Fruit fly (Drosophila melanogaster) whole organism, embryonic: ENCODE data around the gene CG17819.

ENCODE experiments used
- Atf-2 ChIP-seq: fragments of 200-800 bp; sonication (Bioruptor generic); optimal IDR thresholded peaks from 2 replicates; lab custom pipeline; 2016; ENCODE audit warnings: missing biosample characterization, missing genetic modification characterization
- Awh ChIP-seq: fragments of 200-800 bp; sonication (Bioruptor generic); IDR thresholded peaks from 2 replicates; pipeline ENCODE4, ENCODE4 v1.3.6; 2022; ENCODE audit warnings: missing biosample characterization, missing genetic modification characterization
- CG10543 ChIP-seq: fragments of 200-800 bp; sonication (Bioruptor generic); optimal IDR thresholded peaks from 3 replicates; lab custom pipeline; 2017; ENCODE audit warnings: missing biosample characterization, mild to moderate bottlenecking, missing genetic modification characterization, moderate library complexity
- CG11504 ChIP-seq: fragments of 200-800 bp; sonication (Bioruptor generic); optimal IDR thresholded peaks from 3 replicates; lab custom pipeline; 2019; ENCODE audit warnings: missing biosample characterization, mild to moderate bottlenecking, missing genetic modification characterization, moderate library complexity
- CG11723 ChIP-seq: fragments of 200-800 bp; sonication (Bioruptor generic); optimal IDR thresholded peaks from 2 replicates; lab custom pipeline; 2017; ENCODE audit warnings: missing biosample characterization, mild to moderate bottlenecking, missing genetic modification characterization
- CG12391 ChIP-seq: fragments of 200-800 bp; sonication (Bioruptor generic); optimal IDR thresholded peaks from 3 replicates; lab custom pipeline; 2018; ENCODE audit warnings: missing biosample characterization, mild to moderate bottlenecking, missing genetic modification characterization, moderate library complexity
- CG13287 ChIP-seq: fragments of 200-800 bp; sonication (Bioruptor generic); IDR thresholded peaks from 2 replicates; pipeline ENCODE4 v1.3.6; 2022; ENCODE audit warnings: missing biosample characterization, missing genetic modification characterization; ENCODE audit not compliant: partially characterized antibody
- CG14710 ChIP-seq: fragments of 200-800 bp; sonication (Bioruptor generic); optimal IDR thresholded peaks from 3 replicates; lab custom pipeline; 2019; ENCODE audit warnings: missing biosample characterization, mild to moderate bottlenecking, missing genetic modification characterization, moderate library complexity
- CG1529 ChIP-seq: fragments of 200-800 bp; sonication (Bioruptor generic); optimal IDR thresholded peaks from 3 replicates; lab custom pipeline; 2018; ENCODE audit warnings: missing biosample characterization, missing genetic modification characterization
- CG1602 ChIP-seq: fragments of 200-800 bp; sonication (Bioruptor generic); optimal IDR thresholded peaks from 3 replicates; lab custom pipeline; 2016; ENCODE audit warnings: missing biosample characterization, missing genetic modification characterization
- CG17612 ChIP-seq: fragments of 200-800 bp; sonication (Bioruptor generic); IDR thresholded peaks from 2 replicates; pipeline ENCODE4 v1.3.6; 2022; ENCODE audit warnings: missing biosample characterization, missing genetic modification characterization
- CG1792 ChIP-seq: fragments of 200-800 bp; sonication (Bioruptor generic); optimal IDR thresholded peaks from 2 replicates; lab custom pipeline; 2016; ENCODE audit warnings: missing biosample characterization, missing genetic modification characterization
- CG18262 ChIP-seq: fragments of 200-800 bp; optimal IDR thresholded peaks from 3 replicates; lab custom pipeline; 2019; ENCODE audit warnings: missing biosample characterization, mild to moderate bottlenecking, missing genetic modification characterization, moderate library complexity
- CG18476 ChIP-seq: fragments of 200-800 bp; sonication (Bioruptor generic); optimal IDR thresholded peaks from 2 replicates; lab custom pipeline; 2016; ENCODE audit warnings: missing biosample characterization, mild to moderate bottlenecking, missing genetic modification characterization
- CG2129 ChIP-seq: fragments of 200-800 bp; sonication (Bioruptor generic); IDR thresholded peaks from 2 replicates; pipeline ENCODE4 v1.3.6; 2022; ENCODE audit warnings: missing biosample characterization, missing genetic modification characterization; ENCODE audit not compliant: partially characterized antibody
- CG2712 ChIP-seq: fragments of 200-800 bp; optimal IDR thresholded peaks from 3 replicates; lab custom pipeline; 2019; ENCODE audit warnings: missing biosample characterization, mild to moderate bottlenecking, missing genetic modification characterization, moderate library complexity
- CG32772 ChIP-seq: fragments of 200-800 bp; sonication (Bioruptor generic); IDR thresholded peaks from 2 replicates; pipeline ENCODE4 v1.3.6; 2022; ENCODE audit warnings: missing biosample characterization, missing genetic modification characterization
- CG3281 ChIP-seq: fragments of 200-800 bp; sonication (Bioruptor generic); optimal IDR thresholded peaks from 3 replicates; lab custom pipeline; 2017; ENCODE audit warnings: missing biosample characterization, mild to moderate bottlenecking, missing genetic modification characterization
- CG3847 ChIP-seq: fragments of 200-800 bp; sonication (Bioruptor generic); IDR thresholded peaks from 2 replicates; pipeline ENCODE4 v1.3.6; 2022; ENCODE audit warnings: missing biosample characterization, missing genetic modification characterization
- CG4730 ChIP-seq: fragments of 200-800 bp; sonication (Bioruptor generic); IDR thresholded peaks from 2 replicates; pipeline ENCODE4 v1.3.6; 2022; ENCODE audit warnings: missing biosample characterization, missing genetic modification characterization
- CG6654 ChIP-seq: fragments of 200-800 bp; sonication (Bioruptor generic); optimal IDR thresholded peaks from 2 replicates; lab custom pipeline; 2017; ENCODE audit warnings: missing biosample characterization, mild to moderate bottlenecking, missing genetic modification characterization
- CG6791 ChIP-seq: fragments of 200-800 bp; sonication (Bioruptor generic); IDR thresholded peaks from 3 replicates; pipeline ENCODE4 v1.3.6; 2022; ENCODE audit warnings: missing biosample characterization, missing genetic modification characterization; ENCODE audit not compliant: partially characterized antibody
- CG7786 ChIP-seq: fragments of 200-800 bp; sonication (Bioruptor generic); optimal IDR thresholded peaks from 2 replicates; lab custom pipeline; 2016; ENCODE audit warnings: missing biosample characterization, missing genetic modification characterization
- CG7839 ChIP-seq: fragments of 200-800 bp; sonication (Bioruptor generic); optimal IDR thresholded peaks from 3 replicates; lab custom pipeline; 2018; ENCODE audit warnings: missing biosample characterization, mild to moderate bottlenecking, missing genetic modification characterization, moderate library complexity
- CG9727 ChIP-seq: fragments of 200-800 bp; sonication (Bioruptor generic); optimal IDR thresholded peaks from 3 replicates; lab custom pipeline; 2017; ENCODE audit warnings: missing biosample characterization, mild to moderate bottlenecking, missing genetic modification characterization
- Drgx ChIP-seq: fragments of 200-800 bp; sonication (Bioruptor generic); IDR thresholded peaks from 2 replicates; pipeline ENCODE4 v1.3.6; 2022; ENCODE audit warnings: missing biosample characterization, missing genetic modification characterization
- E2f1 ChIP-seq: fragments of 200-800 bp; sonication (Bioruptor generic); IDR thresholded peaks from 2 replicates; pipeline ENCODE4 v1.3.6; 2022; ENCODE audit warnings: missing biosample characterization, missing genetic modification characterization
- H2.0 ChIP-seq: fragments of 200-800 bp; sonication (Bioruptor generic); IDR thresholded peaks from 2 replicates; pipeline ENCODE4 v1.3.6; 2022; ENCODE audit warnings: missing biosample characterization, missing genetic modification characterization
- HHEX ChIP-seq: fragments of 200-800 bp; sonication (Bioruptor generic); optimal IDR thresholded peaks from 3 replicates; lab custom pipeline; 2017; ENCODE audit warnings: missing biosample characterization, mild to moderate bottlenecking, missing genetic modification characterization, missing genetic modification reagents
- HmgZ ChIP-seq: fragments of 200-800 bp; sonication (Bioruptor generic); optimal IDR thresholded peaks from 2 replicates; lab custom pipeline; 2018; ENCODE audit warnings: missing biosample characterization, mild to moderate bottlenecking, missing genetic modification characterization
- Hr51 ChIP-seq, 2 experiments: fragments of 200-800 bp; sonication (Bioruptor generic); optimal IDR thresholded peaks; 2 replicates in 1 of 2; 3 replicates in 1 of 2; lab custom pipeline; 2016 to 2018; ENCODE audit warnings: missing biosample characterization in 2 of 2, missing genetic modification characterization in 2 of 2, mild to moderate bottlenecking in 1 of 2, moderate library complexity in 1 of 2
- Mrtf ChIP-seq: fragments of 200-800 bp; sonication (Bioruptor generic); IDR thresholded peaks from 3 replicates; pipeline ENCODE4 v1.3.6; 2022; ENCODE audit warnings: missing biosample characterization, missing genetic modification characterization
- Nf-YB ChIP-seq: fragments of 200-800 bp; sonication (Bioruptor generic); optimal IDR thresholded peaks from 3 replicates; lab custom pipeline; 2019; ENCODE audit warnings: missing biosample characterization, mild to moderate bottlenecking, missing genetic modification characterization, moderate library complexity
- al ChIP-seq: fragments of 200-800 bp; sonication (Bioruptor generic); IDR thresholded peaks from 2 replicates; pipeline ENCODE4 v1.3.6; 2022; ENCODE audit warnings: missing biosample characterization, missing genetic modification characterization
- ap ChIP-seq: fragments of 200-800 bp; sonication (Bioruptor generic); IDR thresholded peaks from 2 replicates; pipeline ENCODE4 v1.3.6; 2022; ENCODE audit warnings: missing biosample characterization, missing genetic modification characterization
- cwo ChIP-seq: fragments of 200-800 bp; sonication (Bioruptor generic); optimal IDR thresholded peaks from 3 replicates; lab custom pipeline; 2017; ENCODE audit warnings: missing biosample characterization, missing genetic modification characterization, mild to moderate bottlenecking, moderate library complexity, missing genetic modification reagents
- dmrt11E ChIP-seq: fragments of 200-800 bp; sonication (Bioruptor generic); optimal IDR thresholded peaks from 3 replicates; lab custom pipeline; 2018; ENCODE audit warnings: missing biosample characterization, mild to moderate bottlenecking, missing genetic modification characterization, moderate library complexity
- fd96Cb ChIP-seq: fragments of 200-800 bp; sonication (Bioruptor generic); optimal IDR thresholded peaks from 2 replicates; lab custom pipeline; 2018; ENCODE audit warnings: missing biosample characterization, mild to moderate bottlenecking, missing genetic modification characterization, moderate library complexity
- grn ChIP-seq: fragments of 200-800 bp; sonication (Bioruptor generic); optimal IDR thresholded peaks from 3 replicates; lab custom pipeline; 2017; ENCODE audit warnings: missing biosample characterization, missing genetic modification characterization
- inv ChIP-seq: fragments of 200-800 bp; sonication (Bioruptor generic); IDR thresholded peaks from 2 replicates; pipeline ENCODE4 v1.3.6; 2022; ENCODE audit warnings: missing biosample characterization, missing genetic modification characterization; ENCODE audit not compliant: partially characterized antibody
- lab ChIP-seq: fragments of 200-800 bp; sonication (Bioruptor generic); optimal IDR thresholded peaks from 3 replicates; lab custom pipeline; 2017; ENCODE audit warnings: missing biosample characterization, missing genetic modification characterization, mild to moderate bottlenecking, moderate library complexity, missing genetic modification reagents
- nmo ChIP-seq: fragments of 200-800 bp; sonication (Bioruptor generic); optimal IDR thresholded peaks from 2 replicates; lab custom pipeline; 2018; ENCODE audit warnings: missing biosample characterization, mild to moderate bottlenecking, missing genetic modification characterization, moderate library complexity
- repo ChIP-seq: fragments of 200-800 bp; sonication (Bioruptor generic); optimal IDR thresholded peaks from 2 replicates; lab custom pipeline; 2016; ENCODE audit warnings: missing biosample characterization, missing genetic modification characterization
- sc ChIP-seq, 3 experiments: fragments of >200 bp in 2 of 3; fragments of 200-800 bp in 1 of 3; sonication (Bioruptor generic) in 1 of 3; optimal IDR thresholded peaks; 2 replicates in 2 of 3; 3 replicates in 1 of 3; lab custom pipeline; 2017; ENCODE audit warnings: mild to moderate bottlenecking in 1 of 3, missing biosample characterization in 1 of 3, missing genetic modification characterization in 1 of 3, missing genetic modification reagents in 1 of 3
- sqz ChIP-seq: fragments of 200-800 bp; sonication (Bioruptor generic); optimal IDR thresholded peaks from 3 replicates; lab custom pipeline; 2018; ENCODE audit warnings: missing biosample characterization, mild to moderate bottlenecking, missing genetic modification characterization
- trh ChIP-seq: fragments of 200-800 bp; sonication (Bioruptor generic); optimal IDR thresholded peaks from 2 replicates; lab custom pipeline; 2016; ENCODE audit warnings: missing biosample characterization, missing genetic modification characterization
- unc-4 ChIP-seq: fragments of 200-800 bp; sonication (Bioruptor generic); IDR thresholded peaks from 2 replicates; pipeline ENCODE4 v1.3.6; 2022; ENCODE audit warnings: missing biosample characterization, missing genetic modification characterization; ENCODE audit not compliant: partially characterized antibody
- unpg ChIP-seq: fragments of 200-800 bp; sonication (Bioruptor generic); optimal IDR thresholded peaks from 3 replicates; lab custom pipeline; 2018; ENCODE audit warnings: missing biosample characterization, mild to moderate bottlenecking, missing genetic modification characterization, moderate library complexity
- wor ChIP-seq: fragments of 200-800 bp; sonication (Bioruptor generic); IDR thresholded peaks from 2 replicates; pipeline ENCODE4 v1.3.6; 2022; ENCODE audit warnings: missing biosample characterization, missing genetic modification characterization
- zen2 ChIP-seq: fragments of 200-800 bp; sonication (Bioruptor generic); IDR thresholded peaks from 3 replicates; pipeline ENCODE4 v1.3.6; 2022; ENCODE audit warnings: missing biosample characterization, missing genetic modification characterization; ENCODE audit not compliant: partially characterized antibody

CG17819 gene

DNA sequence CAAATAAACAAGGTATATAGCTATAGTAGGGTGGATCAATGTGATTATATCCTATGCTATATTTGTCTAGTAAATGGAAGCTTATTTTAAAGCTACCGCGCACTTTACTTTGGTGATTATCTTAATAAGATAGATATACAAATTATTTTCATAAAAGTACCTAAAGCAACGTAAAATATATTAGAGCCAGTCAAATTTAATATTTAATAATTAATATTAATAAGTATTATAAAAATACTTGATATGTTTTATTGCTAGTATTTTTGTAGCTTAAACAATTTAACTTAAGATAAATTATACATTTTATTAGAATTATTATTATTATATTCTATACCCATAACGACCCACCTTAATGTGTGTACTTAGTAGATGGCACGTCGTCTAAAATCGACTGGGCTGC, 45.7 kb downstream of the CG17819 start (continued):
- peak; percentile 20 for TF ChIP-seq nmo (GFP tag; lab: Kevin White, UChicago)
- TF ChIP-seq CG1602 (GFP tag; lab: Kevin White, UChicago) = no peak
- peak in 1 of 2 experiments; percentile 73 for TF ChIP-seq Hr51 (GFP tag; optimal IDR thresholded peaks at IDR 0.05; lab: Kevin White, UChicago)
- no peak for TF ChIP-seq CG18476 (GFP tag; lab: Kevin White, UChicago)
- TF ChIP-seq trh = no peak
- no peak for TF ChIP-seq grn (GFP tag; lab: Kevin White, UChicago)
- no peak for TF ChIP-seq cwo
- TF ChIP-seq fd96Cb (tag; lab: Kevin White, UChicago) = peak; percentile 19
- peak; percentile 38 for TF ChIP-seq CG12391 (tag; lab: Kevin White, UChicago)
- TF ChIP-seq E2f1 (GFP tag; lab: Robert Waterston, UW) = no peak
- TF ChIP-seq unpg (GFP tag; lab: Kevin White, UChicago) = peak; percentile 36
- no peak for TF ChIP-seq Mrtf (GFP tag; lab: Robert Waterston, UW)
- no peak for TF ChIP-seq CG1792 (GFP tag; lab: Kevin White, UChicago)
- TF ChIP-seq wor = no peak
- peak; percentile 37; the same call in 1 of the 2 replicates for TF ChIP-seq Drgx (GFP tag; lab: Robert Waterston, UW)
- no peak for TF ChIP-seq Nf-YB
- peak; percentile 54 for TF ChIP-seq CG3281 (GFP tag; lab: Kevin White, UChicago)
- TF ChIP-seq HmgZ (tag; lab: Kevin White, UChicago) = no peak
- no peak for TF ChIP-seq CG4730
- TF ChIP-seq CG11723 = no peak
- TF ChIP-seq CG10543 (GFP tag; lab: Kevin White, UChicago) = no peak
- TF ChIP-seq CG1529 = no peak
- TF ChIP-seq CG17612 (GFP tag; lab: Robert Waterston, UW) = no peak
- peak; percentile 63 for TF ChIP-seq CG18262 (tag; lab: Kevin White, UChicago)
- peak; percentile 52 for TF ChIP-seq CG2712 (tag; lab: Kevin White, UChicago)
- no peak for TF ChIP-seq CG7786
- no peak for TF ChIP-seq al (GFP tag; lab: Robert Waterston, UW)
- TF ChIP-seq CG9727 = peak; percentile 13
- no peak for TF ChIP-seq repo (GFP tag; lab: Kevin White, UChicago)
- peak; percentile 42 for TF ChIP-seq lab (GFP tag; lab: Kevin White, UChicago)
- no peak for TF ChIP-seq H2.0 (GFP tag; lab: Robert Waterston, UW)
- peak; percentile 22 for TF ChIP-seq dmrt11E (tag; lab: Kevin White, UChicago)
- no peak for TF ChIP-seq CG3847 (GFP tag; lab: Robert Waterston, UW)
- no peak for TF ChIP-seq CG6654 (GFP tag; lab: Kevin White, UChicago)
- no peak for TF ChIP-seq CG13287 (GFP tag; lab: Robert Waterston, UW)
- no peak for TF ChIP-seq ap (GFP tag; lab: Robert Waterston, UW)
- TF ChIP-seq unc-4 = no peak
- TF ChIP-seq inv = no peak
- TF ChIP-seq CG14710 (tag; lab: Kevin White, UChicago) = peak; percentile 37
- no peak for TF ChIP-seq Atf-2 (GFP tag; lab: Kevin White, UChicago)
- TF ChIP-seq CG6791 (GFP tag; lab: Robert Waterston, UW) = no peak
- TF ChIP-seq HHEX (GFP tag; lab: Kevin White, UChicago) = peak; percentile 12
- TF ChIP-seq CG32772 (GFP tag; lab: Robert Waterston, UW) = no peak
- TF ChIP-seq sc (optimal IDR thresholded peaks at IDR 0.05; lab: Kevin White, UChicago) = no peak
- TF ChIP-seq sc (GFP tag; optimal IDR thresholded peaks at IDR 0.05; lab: Kevin White, UChicago) = no peak
- TF ChIP-seq Awh = no peak
- TF ChIP-seq CG2129 (GFP tag; lab: Robert Waterston, UW) = no peak
- peak; percentile 40 for TF ChIP-seq CG7839 (tag; lab: Kevin White, UChicago)
- TF ChIP-seq sqz = no peak
- TF ChIP-seq zen2 (GFP tag; lab: Robert Waterston, UW) = no peak
- TF ChIP-seq CG11504 (tag; lab: Kevin White, UChicago) = peak; percentile 75
